Worm (Caenorhabditis elegans) whole organism, young adult: ENCODE measurements around the gene C50A2.7.

ENCODE experiments used
- F57A8.1 ChIP-seq: fragments of 200-800 bp; sonication (Bioruptor generic); optimal IDR thresholded peaks from 2 replicates; lab custom pipeline; 2018; ENCODE audit warnings: mild to moderate bottlenecking, missing genetic modification characterization, moderate library complexity, missing compliant biosample characterization
- ceh-27 ChIP-seq: fragments of 200-800 bp; sonication (Bioruptor generic); optimal IDR thresholded peaks from 2 replicates; lab custom pipeline; 2018; ENCODE audit warnings: mild to moderate bottlenecking, missing genetic modification characterization, moderate library complexity, missing compliant biosample characterization
- hmg-20 ChIP-seq: fragments of 200-800 bp; sonication (Bioruptor generic); IDR thresholded peaks from 2 replicates; pipeline ENCODE4 v1.3.6; 2022; ENCODE audit warnings: missing genetic modification reagents, missing genetic modification characterization, missing compliant biosample characterization
- nhr-179 ChIP-seq: sonication (generic microtip); optimal IDR thresholded peaks from 2 replicates; lab custom pipeline; 2016; ENCODE audit warnings: mild to moderate bottlenecking, missing genetic modification characterization, missing compliant biosample characterization
- snpc-1.1 ChIP-seq: sonication (generic microtip); optimal IDR thresholded peaks from 2 replicates; lab custom pipeline; 2017; ENCODE audit warnings: missing genetic modification characterization, mild to moderate bottlenecking, missing compliant biosample characterization, antibody characterized with exemption, moderate library complexity, missing genotype, missing genetic modification reagents; ENCODE audit not compliant: insufficient read depth
- snpc-4 ChIP-seq, 5 experiments: fragments of 150-350 bp in 1 of 5; sonication (generic microtip) in 4 of 5; optimal IDR thresholded peaks; 2 replicates each; lab custom pipeline; 2014 to 2018; ENCODE audit warnings: missing genetic modification characterization in 5 of 5, missing biosample characterization in 3 of 5, antibody characterized with exemption in 2 of 5, mild to moderate bottlenecking in 2 of 5, missing compliant biosample characterization in 2 of 5, missing genotype in 2 of 5, moderate library complexity in 2 of 5, missing genetic modification reagents in 1 of 5
- tbx-9 ChIP-seq: sonication (generic microtip); optimal IDR thresholded peaks from 2 replicates; lab custom pipeline; 2016; ENCODE audit warnings: borderline replicate concordance, missing genetic modification characterization, inconsistent platforms, missing compliant biosample characterization
- tlf-1 ChIP-seq: fragments of 200-800 bp; sonication (Bioruptor generic); optimal IDR thresholded peaks from 2 replicates; lab custom pipeline; 2018; ENCODE audit warnings: mild to moderate bottlenecking, missing genetic modification characterization, missing compliant biosample characterization

DNA sequence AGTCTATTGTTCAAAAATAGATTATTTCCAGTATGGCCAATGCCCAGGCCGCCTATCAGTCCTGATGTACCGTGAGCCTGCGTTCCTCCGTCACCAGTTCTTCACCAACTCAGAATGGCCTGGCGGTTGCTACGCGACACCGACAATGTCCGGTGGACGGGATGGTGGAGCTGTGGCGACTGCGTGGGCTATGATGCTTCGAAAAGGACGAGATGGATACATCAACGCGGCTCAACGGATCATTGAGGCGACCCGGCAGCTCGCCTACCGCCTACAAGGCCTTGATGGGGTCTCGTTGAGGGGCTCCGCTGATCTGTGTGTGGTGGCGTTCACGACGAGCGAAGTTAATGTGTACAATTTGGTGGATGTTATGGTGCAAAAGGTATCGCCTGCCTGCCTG lies 36.3 kb downstream of the C50A2.7 start:
- TF ChIP-seq tlf-1 (GFP tag; lab: Kevin White, UChicago) (no peak), ceh-27 (GFP tag; lab: Kevin White, UChicago) (no peak), nhr-179 (tag; lab: Kevin White, UChicago) (no peak), snpc-4 (GFP tag; optimal IDR thresholded peaks at IDR 0.05; lab: Kevin White, UChicago) (no peak), snpc-4 (tag; optimal IDR thresholded peaks at IDR 0.05; lab: Kevin White, UChicago) (no peak), snpc-1.1 (no peak), hmg-20 (GFP tag; lab: Robert Waterston, UW) (no peak), tbx-9 (tag; lab: Kevin White, UChicago) (no peak), F57A8.1 (GFP tag; lab: Kevin White, UChicago) (no peak)
